In genomic region chrIII:8417192-8417967, ce11 we compare ENCODE assay signal across 4 worm cellular contexts.
TF ChIP-seq lines count a peak whose summit lies in the region.

No protein-coding gene starts in this region.

TF ChIP-seq in whole organism, L2 larva, 48 proteins besides CTCF, POLR2A, EP300 and RAD21 (continued from another document):
- TF ChIP-seq nhr-25 (tag; optimal IDR thresholded peaks at IDR 0.05; lab: Kevin White, UChicago), result peak; percentile 90
- TF ChIP-seq dmd-4 (tag; optimal IDR thresholded peaks at IDR 0.05; lab: Kevin White, UChicago), result no peak
- peak; percentile 49 for TF ChIP-seq ztf-11 (tag; optimal IDR thresholded peaks at IDR 0.05; lab: Kevin White, UChicago)
- TF ChIP-seq elt-1 (tag; optimal IDR thresholded peaks at IDR 0.05; lab: Kevin White, UChicago), result no peak
- peak; percentile 89 for TF ChIP-seq zag-1 (tag; optimal IDR thresholded peaks at IDR 0.05; lab: Kevin White, UChicago)
- TF ChIP-seq ceh-82 (tag; optimal IDR thresholded peaks at IDR 0.05; lab: Kevin White, UChicago), result peak; percentile 49
- peak; percentile 85 for TF ChIP-seq unc-55 (GFP tag; optimal IDR thresholded peaks at IDR 0.05; lab: Kevin White, UChicago)
- no peak for TF ChIP-seq peb-1 (tag; optimal IDR thresholded peaks at IDR 0.05; lab: Kevin White, UChicago)
- TF ChIP-seq nhr-10 (tag; optimal IDR thresholded peaks at IDR 0.05; lab: Kevin White, UChicago), result peak; percentile 67
- TF ChIP-seq nhr-11 (tag; optimal IDR thresholded peaks at IDR 0.05; lab: Kevin White, UChicago), result no peak
- TF ChIP-seq elt-3 (tag; optimal IDR thresholded peaks at IDR 0.05; lab: Kevin White, UChicago), result no peak
- no peak for TF ChIP-seq skn-1 (tag; optimal IDR thresholded peaks at IDR 0.05; lab: Kevin White, UChicago)
- peak; percentile 64 for TF ChIP-seq snpc-4 (tag; optimal IDR thresholded peaks at IDR 0.05; lab: Kevin White, UChicago)
- TF ChIP-seq nhr-237 (tag; optimal IDR thresholded peaks at IDR 0.05; lab: Kevin White, UChicago), result no peak
- TF ChIP-seq fos-1 (tag; optimal IDR thresholded peaks at IDR 0.05; lab: Kevin White, UChicago), result peak; percentile 88
- no peak for TF ChIP-seq alr-1 (tag; optimal IDR thresholded peaks at IDR 0.05; lab: Kevin White, UChicago)
- peak; percentile 93 for TF ChIP-seq sem-4 (tag; optimal IDR thresholded peaks at IDR 0.05; lab: Kevin White, UChicago)
- TF ChIP-seq lin-39 (tag; optimal IDR thresholded peaks at IDR 0.05; lab: Kevin White, UChicago), result peak; percentile 90
- TF ChIP-seq ama-1 (optimal IDR thresholded peaks at IDR 0.05; lab: Kevin White, UChicago), result no peak
- TF ChIP-seq lin-11 (tag; optimal IDR thresholded peaks at IDR 0.05; lab: Kevin White, UChicago), result peak; percentile 94
- peak; percentile 77 for TF ChIP-seq blmp-1 (tag; optimal IDR thresholded peaks at IDR 0.05; lab: Kevin White, UChicago; ENCODE audit: insufficient read depth)
- peak; percentile 89 for TF ChIP-seq sma-9 (GFP tag; optimal IDR thresholded peaks at IDR 0.05; lab: Kevin White, UChicago)
- no peak for TF ChIP-seq sma-9 (tag; optimal IDR thresholded peaks at IDR 0.05; lab: Kevin White, UChicago)
- no peak for TF ChIP-seq aly-2 (tag; optimal IDR thresholded peaks at IDR 0.05; lab: Kevin White, UChicago)
- TF ChIP-seq ztf-4 (tag; optimal IDR thresholded peaks at IDR 0.05; lab: Kevin White, UChicago), result peak; percentile 91
- TF ChIP-seq C34F6.9 (tag; optimal IDR thresholded peaks at IDR 0.05; lab: Kevin White, UChicago), result peak; percentile 93

TF ChIP-seq in whole organism, L4 larva, 104 proteins besides CTCF, POLR2A, EP300 and RAD21 (continued from another document and continues in another):
- peak; percentile 74 for TF ChIP-seq pha-4 (GFP tag; IDR thresholded peaks at IDR 0.05; lab: Robert Waterston, UW)
- peak; percentile 76 for TF ChIP-seq pha-4 (tag; optimal IDR thresholded peaks at IDR 0.05; lab: Kevin White, UChicago)
- no peak for TF ChIP-seq aly-2 (tag; optimal IDR thresholded peaks at IDR 0.05; lab: Kevin White, UChicago)
- no peak for TF ChIP-seq mdt-29 (GFP tag; IDR thresholded peaks at IDR 0.05; lab: Robert Waterston, UW)
- TF ChIP-seq sdz-12 (GFP tag; optimal IDR thresholded peaks at IDR 0.05; lab: Kevin White, UChicago), result no peak
- peak; percentile 91 for TF ChIP-seq ceh-20 (GFP tag; IDR thresholded peaks at IDR 0.05; lab: Robert Waterston, UW)
- peak; percentile 77 for TF ChIP-seq php-3 (GFP tag; IDR thresholded peaks at IDR 0.05; lab: Robert Waterston, UW)
- peak; percentile 86 to 90 for TF ChIP-seq daf-16 (GFP tag; optimal IDR thresholded peaks at IDR 0.05; lab: Kevin White, UChicago)
- peak; percentile 92 for TF ChIP-seq daf-16 (tag; optimal IDR thresholded peaks at IDR 0.05; lab: Kevin White, UChicago)
- TF ChIP-seq zag-1 (tag; optimal IDR thresholded peaks at IDR 0.05; lab: Kevin White, UChicago), result peak; percentile 60
- TF ChIP-seq arid-1 (GFP tag; conservative IDR thresholded peaks at IDR 0.05; lab: Robert Waterston, UW), result peak; percentile 64; the same call in 1 of the 2 replicates
- peak; percentile 43 for TF ChIP-seq mes-2 (tag; optimal IDR thresholded peaks at IDR 0.05; lab: Kevin White, UChicago; ENCODE audit: poor library complexity, severe bottlenecking)
- 0 out of 2 replicates have a peak, but pooled peaks have one; percentile 53 for TF ChIP-seq mxl-2 (GFP tag; conservative IDR thresholded peaks at IDR 0.05; lab: Robert Waterston, UW)
- 0 out of 2 replicates have a peak, but pooled peaks have one; percentile 59 for TF ChIP-seq daf-19 (GFP tag; conservative IDR thresholded peaks at IDR 0.05; lab: Robert Waterston, UW)
- peak; percentile 31 for TF ChIP-seq spr-3 (GFP tag; optimal IDR thresholded peaks at IDR 0.05; lab: Kevin White, UChicago)
- peak; percentile 93 for TF ChIP-seq F10B5.3 (tag; optimal IDR thresholded peaks at IDR 0.05; lab: Kevin White, UChicago)
- no peak for TF ChIP-seq dmd-8 (GFP tag; IDR thresholded peaks at IDR 0.05; lab: Robert Waterston, UW)
- no peak for TF ChIP-seq saeg-2 (GFP tag; IDR thresholded peaks at IDR 0.05; lab: Robert Waterston, UW)
- peak; percentile 90 for TF ChIP-seq nhr-102 (tag; optimal IDR thresholded peaks at IDR 0.05; lab: Kevin White, UChicago)
- TF ChIP-seq pqm-1 (tag; optimal IDR thresholded peaks at IDR 0.05; lab: Kevin White, UChicago), result peak; percentile 53
- no peak for TF ChIP-seq daf-12 (tag; optimal IDR thresholded peaks at IDR 0.05; lab: Kevin White, UChicago)
- TF ChIP-seq cey-2 (tag; optimal IDR thresholded peaks at IDR 0.05; lab: Kevin White, UChicago; ENCODE audit: borderline replicate concordance, insufficient read depth), result no peak
- TF ChIP-seq Y48G9A.11 (GFP tag; IDR thresholded peaks at IDR 0.05; lab: Robert Waterston, UW), result no peak
- peak; percentile 69 for TF ChIP-seq jun-1 (tag; optimal IDR thresholded peaks at IDR 0.05; lab: Kevin White, UChicago)
- peak; percentile 97 for TF ChIP-seq rbr-2 (tag; optimal IDR thresholded peaks at IDR 0.05; lab: Kevin White, UChicago)
- peak; percentile 26 for TF ChIP-seq ces-1 (GFP tag; optimal IDR thresholded peaks at IDR 0.05; lab: Kevin White, UChicago)
- TF ChIP-seq madf-5 (GFP tag; IDR thresholded peaks at IDR 0.05; lab: Robert Waterston, UW), result no peak
- TF ChIP-seq dpl-1 (GFP tag; optimal IDR thresholded peaks at IDR 0.05; lab: Kevin White, UChicago), result peak; percentile 43
- TF ChIP-seq lsy-2 (tag; optimal IDR thresholded peaks at IDR 0.05; lab: Kevin White, UChicago), result peak; percentile 97 to 98
- TF ChIP-seq ZK337.2 (GFP tag; IDR thresholded peaks at IDR 0.05; lab: Robert Waterston, UW), result no peak
- TF ChIP-seq set-16 (GFP tag; IDR thresholded peaks at IDR 0.05; lab: Robert Waterston, UW), result peak; percentile 54
- TF ChIP-seq lin-39 (tag; optimal IDR thresholded peaks at IDR 0.05; lab: Kevin White, UChicago), result peak; percentile 57
- peak; percentile 71 for TF ChIP-seq nhr-6 (tag; optimal IDR thresholded peaks at IDR 0.05; lab: Kevin White, UChicago)
- TF ChIP-seq nhr-76 (tag; optimal IDR thresholded peaks at IDR 0.05; lab: Kevin White, UChicago), result peak; percentile 24
- peak; percentile 54 for TF ChIP-seq fkh-10 (GFP tag; optimal IDR thresholded peaks at IDR 0.05; lab: Kevin White, UChicago)
- peak; percentile 94 for TF ChIP-seq hmg-1.1 (GFP tag; IDR thresholded peaks at IDR 0.05; lab: Robert Waterston, UW)

TF ChIP-seq in whole organism, late embryonic, 69 proteins besides CTCF, POLR2A, EP300 and RAD21 (continued from another document):
- TF ChIP-seq ztf-16 (tag; optimal IDR thresholded peaks at IDR 0.05; lab: Kevin White, UChicago) (peak; percentile 55), dve-1 (tag; optimal IDR thresholded peaks at IDR 0.05; lab: Kevin White, UChicago) (peak; percentile 44), fkh-6 (tag; optimal IDR thresholded peaks at IDR 0.05; lab: Kevin White, UChicago) (no peak), ets-4 (tag; optimal IDR thresholded peaks at IDR 0.05; lab: Kevin White, UChicago) (peak; percentile 50), hlh-13 (GFP tag; optimal IDR thresholded peaks at IDR 0.05; lab: Kevin White, UChicago) (no peak), gmeb-2 (tag; optimal IDR thresholded peaks at IDR 0.05; lab: Kevin White, UChicago) (peak; percentile 35), nhr-232 (tag; optimal IDR thresholded peaks at IDR 0.05; lab: Kevin White, UChicago) (no peak), ttx-3 (tag; optimal IDR thresholded peaks at IDR 0.05; lab: Kevin White, UChicago) (peak; percentile 19), Y22D7AL.16 (tag; optimal IDR thresholded peaks at IDR 0.05; lab: Kevin White, UChicago) (peak; percentile 6), nfya-1 (tag; optimal IDR thresholded peaks at IDR 0.05; lab: Kevin White, UChicago) (peak; percentile 100), ceh-9 (tag; optimal IDR thresholded peaks at IDR 0.05; lab: Kevin White, UChicago) (no peak), tbx-7 (tag; optimal IDR thresholded peaks at IDR 0.05; lab: Kevin White, UChicago) (no peak), elt-2 (tag; optimal IDR thresholded peaks at IDR 0.05; lab: Kevin White, UChicago) (peak; percentile 35), ahr-1 (tag; optimal IDR thresholded peaks at IDR 0.05; lab: Kevin White, UChicago) (no peak), ceh-30 (tag; optimal IDR thresholded peaks at IDR 0.05; lab: Kevin White, UChicago) (no peak), pag-3 (tag; optimal IDR thresholded peaks at IDR 0.05; lab: Kevin White, UChicago; ENCODE audit: borderline replicate concordance) (peak; percentile 29), C38D4.7 (GFP tag; optimal IDR thresholded peaks at IDR 0.05; lab: Kevin White, UChicago) (no peak), unc-55 (GFP tag; optimal IDR thresholded peaks at IDR 0.05; lab: Kevin White, UChicago) (peak; percentile 98), K09A11.1 (tag; optimal IDR thresholded peaks at IDR 0.05; lab: Kevin White, UChicago; ENCODE audit: insufficient read depth) (no peak), nhr-11 (tag; optimal IDR thresholded peaks at IDR 0.05; lab: Kevin White, UChicago) (no peak), elt-4 (tag; optimal IDR thresholded peaks at IDR 0.05; lab: Kevin White, UChicago) (no peak), unc-42 (tag; optimal IDR thresholded peaks at IDR 0.05; lab: Kevin White, UChicago) (peak; percentile 78), eyg-1 (tag; optimal IDR thresholded peaks at IDR 0.05; lab: Kevin White, UChicago) (peak; percentile 70), rnt-1 (tag; optimal IDR thresholded peaks at IDR 0.05; lab: Kevin White, UChicago) (peak; percentile 54), ceh-18 (tag; optimal IDR thresholded peaks at IDR 0.05; lab: Kevin White, UChicago) (peak; percentile 98), ceh-24 (tag; optimal IDR thresholded peaks at IDR 0.05; lab: Kevin White, UChicago) (no peak), ceh-34 (tag; optimal IDR thresholded peaks at IDR 0.05; lab: Kevin White, UChicago) (peak; percentile 78), fax-1 (tag; optimal IDR thresholded peaks at IDR 0.05; lab: Kevin White, UChicago) (no peak), dmd-4 (tag; optimal IDR thresholded peaks at IDR 0.05; lab: Kevin White, UChicago; ENCODE audit: borderline replicate concordance) (peak; percentile 1), ref-2 (tag; optimal IDR thresholded peaks at IDR 0.05; lab: Kevin White, UChicago) (peak; percentile 65), sdc-2 (tag; optimal IDR thresholded peaks at IDR 0.05; lab: Kevin White, UChicago) (peak; percentile 25), tbx-2 (tag; optimal IDR thresholded peaks at IDR 0.05; lab: Kevin White, UChicago) (peak; percentile 77), pros-1 (tag; optimal IDR thresholded peaks at IDR 0.05; lab: Kevin White, UChicago) (peak; percentile 44), T23F11.4 (GFP tag; optimal IDR thresholded peaks at IDR 0.05; lab: Kevin White, UChicago) (peak; percentile 9)

TF ChIP-seq in whole organism, mixed stage, embryonic, 35 proteins besides CTCF, POLR2A, EP300 and RAD21 (continued from another document):
- TF ChIP-seq ces-1 (GFP tag; optimal IDR thresholded peaks at IDR 0.05; lab: Kevin White, UChicago) (peak; percentile 96), M03D4.4 (tag; optimal IDR thresholded peaks at IDR 0.05; lab: Kevin White, UChicago) (peak; percentile 71)
